Fruit fly (Drosophila melanogaster): ENCODE measurements around the gene CG5916.
"Not testable (repeated sequence)": the region's sequence is repeated elsewhere in the genome, so short reads cannot be mapped to it uniquely, and the experiment has no call there.

CG5916 gene

DNA sequence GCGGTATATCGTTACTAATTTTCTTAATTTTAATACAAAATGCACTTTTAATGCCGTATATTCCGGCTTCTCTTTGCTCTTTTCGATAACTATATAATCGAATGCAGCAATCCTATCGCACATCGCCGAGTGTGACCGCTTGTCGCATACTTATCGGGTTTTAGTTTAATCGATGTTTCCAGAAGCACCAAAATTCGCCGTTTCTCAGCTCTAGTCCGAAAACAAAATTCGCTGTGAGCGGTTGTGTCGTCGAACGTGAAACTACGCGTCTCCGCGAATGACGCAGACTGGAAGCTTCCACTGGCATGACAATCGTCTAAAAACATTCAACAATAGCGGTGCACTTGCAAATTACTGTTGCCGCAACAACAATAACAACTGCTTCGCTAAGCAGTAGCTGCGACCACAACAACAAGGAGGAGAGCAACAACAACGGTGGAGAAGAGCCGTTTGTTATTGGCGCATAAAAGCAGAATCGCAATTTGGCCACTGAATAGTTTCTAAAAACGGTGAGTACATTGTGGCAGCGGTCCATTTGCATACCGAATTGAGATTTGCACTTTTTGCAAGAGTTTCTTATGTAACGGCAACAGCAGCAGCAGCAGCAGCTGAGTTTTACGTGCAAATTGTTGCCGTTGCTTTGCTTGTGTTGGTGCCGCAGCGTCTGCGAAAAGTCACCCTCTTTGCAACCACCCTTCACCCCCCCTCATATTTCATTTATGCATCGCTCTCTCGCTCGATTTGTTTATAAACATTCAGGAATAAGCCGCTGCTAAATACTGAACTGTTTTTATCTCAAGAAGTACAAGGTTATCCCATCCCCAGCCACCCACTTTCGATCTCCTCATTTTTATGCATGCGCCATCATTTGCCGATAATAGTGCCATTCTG lies 40.2 kb downstream of the CG5916 start, which contains the start of gene sra:
TSS of gene sra (plus strand) at position 209 of the 891 bp plus-strand sequence.
- TF ChIP-seq ss (GFP tag; optimal IDR thresholded peaks at IDR 0.05) (peak in 1 of 2 experiments; percentile 10), achi (GFP tag; optimal IDR thresholded peaks at IDR 0.05) (no peak), CG8119 (GFP tag; IDR thresholded peaks at IDR 0.05) (no peak), esn (GFP tag; optimal IDR thresholded peaks at IDR 0.05) (peak; percentile 45), OdsH (GFP tag; optimal IDR thresholded peaks at IDR 0.05) (no peak), CG7368 (GFP tag; optimal IDR thresholded peaks at IDR 0.05) (no peak), Eip93F (GFP tag; optimal IDR thresholded peaks at IDR 0.05) (no peak), CG8632 (GFP tag; optimal IDR thresholded peaks at IDR 0.05) (no peak), Hr39 (GFP tag; optimal IDR thresholded peaks at IDR 0.05) (no peak), spab (GFP tag; optimal IDR thresholded peaks at IDR 0.05) (no peak), dac (GFP tag; optimal IDR thresholded peaks at IDR 0.05) (no peak), CG32006 (GFP tag; optimal IDR thresholded peaks at IDR 0.05) (no peak), dsx (GFP tag; optimal IDR thresholded peaks at IDR 0.05; ENCODE audit: poor library complexity, severe bottlenecking) (peak; percentile 32), pdm3 (GFP tag; optimal IDR thresholded peaks at IDR 0.05) (no peak), CG11902 (GFP tag; optimal IDR thresholded peaks at IDR 0.05) (no peak), net (GFP tag; optimal IDR thresholded peaks at IDR 0.05) (no peak), lz (GFP tag; optimal IDR thresholded peaks at IDR 0.05) (no peak), Met (GFP tag; optimal IDR thresholded peaks at IDR 0.05) (no peak), cyc (GFP tag; optimal IDR thresholded peaks at IDR 0.05) (peak; percentile 11), Eip75B (GFP tag; optimal IDR thresholded peaks at IDR 0.05) (peak; percentile 10), CG6163 (GFP tag; IDR thresholded peaks at IDR 0.05) (0 out of 3 replicates have a peak, but pooled peaks have one; percentile 31), CG6854 (GFP tag; optimal IDR thresholded peaks at IDR 0.05) (peak; percentile 27), Hr38 (GFP tag; optimal IDR thresholded peaks at IDR 0.05) (no peak), Eip78C (GFP tag) (no peak), CG15336 (GFP tag; IDR thresholded peaks at IDR 0.05) (no peak), CG1621 (tag; optimal IDR thresholded peaks at IDR 0.05) (peak; percentile 88), CG10631 (GFP tag; optimal IDR thresholded peaks at IDR 0.05) (no peak), Sox14 (GFP tag; optimal IDR thresholded peaks at IDR 0.05) (peak; percentile 18), vri (GFP tag; optimal IDR thresholded peaks at IDR 0.05) (peak; percentile 57)

DNA sequence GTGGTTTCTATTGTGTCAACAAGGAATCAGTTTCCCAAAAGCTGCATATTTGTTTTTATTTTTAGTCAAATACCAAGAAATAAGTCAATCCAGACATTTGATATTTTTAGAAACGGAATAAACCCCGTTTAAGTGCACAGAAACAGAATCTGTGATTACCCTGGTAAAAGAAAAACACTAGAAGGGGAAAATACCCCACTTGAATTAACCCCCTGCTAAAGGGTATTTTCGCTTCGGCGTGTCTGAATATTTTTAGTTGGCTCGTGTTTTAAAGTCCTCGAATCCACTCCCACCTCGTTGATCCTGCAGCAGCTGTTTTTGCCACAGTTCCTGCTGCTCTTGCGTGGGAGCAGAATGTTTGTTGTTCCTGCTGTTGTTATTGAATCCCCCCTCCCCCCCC lies 40.9 kb downstream of the CG5916 start:
- TF ChIP-seq vri (GFP tag; optimal IDR thresholded peaks at IDR 0.05): no peak
- TF ChIP-seq fd59A (GFP tag; optimal IDR thresholded peaks at IDR 0.05): no peak
- TF ChIP-seq Hr38 (GFP tag; optimal IDR thresholded peaks at IDR 0.05): no peak
- TF ChIP-seq CG9139 (GFP tag; optimal IDR thresholded peaks at IDR 0.05): no peak
- TF ChIP-seq CG11902 (GFP tag; optimal IDR thresholded peaks at IDR 0.05): no peak
- no peak for TF ChIP-seq Ets21C (GFP tag; optimal IDR thresholded peaks at IDR 0.05)
- no peak for TF ChIP-seq Eip93F (GFP tag; optimal IDR thresholded peaks at IDR 0.05)
- TF ChIP-seq Sox14 (GFP tag; optimal IDR thresholded peaks at IDR 0.05): no peak
- no peak for TF ChIP-seq ss (GFP tag; optimal IDR thresholded peaks at IDR 0.05)
- no peak for TF ChIP-seq CG6276 (GFP tag; optimal IDR thresholded peaks at IDR 0.05)
- no peak for TF ChIP-seq CG10631 (GFP tag; optimal IDR thresholded peaks at IDR 0.05)

DNA sequence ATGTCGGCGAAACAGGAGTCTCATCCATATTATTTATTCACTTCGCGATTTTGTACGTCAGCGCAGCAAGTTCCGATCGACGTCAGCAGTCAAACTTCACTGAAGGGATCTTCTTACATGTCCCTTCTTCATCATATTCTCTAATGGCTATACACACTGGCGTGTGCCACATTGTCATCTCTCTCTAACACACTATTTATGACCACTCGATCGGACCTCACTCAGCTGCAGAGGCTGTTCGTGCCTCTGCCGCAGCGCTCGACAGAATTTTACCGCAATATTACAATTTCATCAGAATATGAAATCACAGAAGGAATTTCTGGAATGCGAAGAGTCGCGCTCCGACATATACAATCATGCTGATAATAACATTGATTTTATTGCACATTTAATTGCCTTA lies 42.6 kb downstream of the CG5916 start, which contains the start of gene Bin1:
TSS of gene Bin1 (minus strand) at position 101 of the 400 bp plus-strand sequence.
- not testable (repeated sequence) for TF ChIP-seq topi, Hr39, CG32006 (GFP tag; optimal IDR thresholded peaks at IDR 0.05)
